Fruit fly (Drosophila melanogaster) whole organism, adult: ENCODE results near the gene CG6163.
A peak's percentile ranks its signal among the peaks of the same experiment; 100 is the strongest.

Experiments
- CG11617 ChIP-seq: fragments of 200-800 bp; sonication (Bioruptor generic); optimal IDR thresholded peaks from 2 replicates; lab custom pipeline; 2017; ENCODE audit warnings: mild to moderate bottlenecking, missing biosample characterization, missing genetic modification reagents, missing genetic modification characterization
- CG14711 ChIP-seq: fragments of 200-800 bp; sonication (Bioruptor generic); optimal IDR thresholded peaks from 2 replicates; lab custom pipeline; 2018; ENCODE audit warnings: missing biosample characterization, mild to moderate bottlenecking, missing genetic modification characterization, moderate library complexity
- CG1620 ChIP-seq: fragments of 200-800 bp; sonication (Bioruptor generic); optimal IDR thresholded peaks from 2 replicates; lab custom pipeline; 2016; ENCODE audit warnings: missing biosample characterization, missing genetic modification characterization
- CG7045 ChIP-seq: fragments of 200-800 bp; sonication (Bioruptor generic); optimal IDR thresholded peaks from 2 replicates; lab custom pipeline; 2017; ENCODE audit warnings: missing biosample characterization, mild to moderate bottlenecking, missing genetic modification characterization
- CG7101 ChIP-seq: fragments of 200-800 bp; sonication (Bioruptor generic); optimal IDR thresholded peaks from 2 replicates; lab custom pipeline; 2018; ENCODE audit warnings: missing biosample characterization, mild to moderate bottlenecking, missing genetic modification characterization, moderate library complexity
- cic ChIP-seq: fragments of 200-800 bp; sonication (Bioruptor generic); optimal IDR thresholded peaks from 2 replicates; lab custom pipeline; 2017; ENCODE audit warnings: missing biosample characterization, mild to moderate bottlenecking, missing genetic modification characterization, moderate library complexity
- kay ChIP-seq: fragments of 200-800 bp; sonication (Bioruptor generic); peaks from one replicate; lab custom pipeline; 2016; ENCODE audit warnings: missing biosample characterization, missing genetic modification characterization, borderline replicate concordance
- toe ChIP-seq: fragments of 200-800 bp; sonication (Bioruptor generic); optimal IDR thresholded peaks from 2 replicates; lab custom pipeline; 2016; ENCODE audit warnings: missing biosample characterization, missing genetic modification characterization

- TF ChIP-seq CG7045 (peak; percentile 86), CG7101 (tag; lab: Kevin White, UChicago) (peak; percentile 85), toe (GFP tag; lab: Kevin White, UChicago) (no peak), CG1620 (GFP tag; lab: Kevin White, UChicago) (no peak), CG14711 (tag; lab: Kevin White, UChicago) (peak; percentile 82), cic (GFP tag; lab: Kevin White, UChicago) (no peak), kay (GFP tag; lab: Kevin White, UChicago) (no peak), CG11617 (GFP tag; lab: Kevin White, UChicago) (peak; percentile 85)
These were observed 15.4 kb downstream of the CG6163 start for dm6 chr3L:11348971-11349907.
